Fruit fly (Drosophila melanogaster) whole organism, pupa: ENCODE results near the gene pall.

Experiments
- CG12605 ChIP-seq: fragments of 200-800 bp; sonication (Bioruptor generic); IDR thresholded peaks from 2 replicates; pipeline ENCODE4 v1.3.6; 2022; ENCODE audit warnings: missing biosample characterization, missing genetic modification characterization
- CG14655 ChIP-seq: fragments of 200-800 bp; sonication (Bioruptor generic); optimal IDR thresholded peaks from 3 replicates; lab custom pipeline; 2017; ENCODE audit warnings: mild to moderate bottlenecking, missing biosample characterization, missing genetic modification reagents, missing genetic modification characterization
- CG34367 ChIP-seq: fragments of 200-800 bp; sonication (Bioruptor generic); optimal IDR thresholded peaks from 2 replicates; lab custom pipeline; 2018; ENCODE audit warnings: missing biosample characterization, mild to moderate bottlenecking, missing genetic modification characterization
- CG4496 ChIP-seq: fragments of 200-800 bp; sonication (Bioruptor generic); IDR thresholded peaks from 3 replicates; pipeline ENCODE4 v1.3.6; 2022; ENCODE audit warnings: missing biosample characterization, missing genetic modification characterization
- CG8301 ChIP-seq: fragments of 200-800 bp; sonication (Bioruptor generic); optimal IDR thresholded peaks from 2 replicates; lab custom pipeline; 2018; ENCODE audit warnings: missing biosample characterization, mild to moderate bottlenecking, missing genetic modification characterization
- D1 ChIP-seq: fragments of 200-800 bp; sonication (Bioruptor generic); optimal IDR thresholded peaks from 2 replicates; lab custom pipeline; 2018; ENCODE audit warnings: missing biosample characterization, mild to moderate bottlenecking, missing genetic modification characterization, moderate library complexity
- EcR ChIP-seq: fragments of 200-800 bp; sonication (Bioruptor generic); optimal IDR thresholded peaks from 3 replicates; lab custom pipeline; 2019; ENCODE audit warnings: missing biosample characterization, missing genetic modification characterization, mild to moderate bottlenecking, moderate library complexity, missing genetic modification reagents
- Pif1B ChIP-seq: fragments of 200-800 bp; sonication (Bioruptor generic); optimal IDR thresholded peaks from 3 replicates; lab custom pipeline; 2016; ENCODE audit warnings: missing biosample characterization, missing genetic modification characterization
- rn ChIP-seq: fragments of 200-800 bp; sonication (Bioruptor generic); IDR thresholded peaks from 2 replicates; pipeline ENCODE4 v1.3.6; 2022; ENCODE audit warnings: missing biosample characterization, missing genetic modification characterization

- TF ChIP-seq rn (GFP tag; lab: Robert Waterston, UW), result no peak
- TF ChIP-seq Pif1B (GFP tag; lab: Kevin White, UChicago), result no peak
- TF ChIP-seq EcR (GFP tag; lab: Kevin White, UChicago), result no peak
- TF ChIP-seq D1, result no peak
- no peak for TF ChIP-seq CG14655 (GFP tag; lab: Kevin White, UChicago)
- TF ChIP-seq CG12605 (GFP tag; lab: Robert Waterston, UW), result no peak
- no peak for TF ChIP-seq CG34367 (tag; lab: Kevin White, UChicago)
- no peak for TF ChIP-seq CG4496 (GFP tag; lab: Robert Waterston, UW)
- no peak for TF ChIP-seq CG8301
Observed at dm6 chr3L:9465652-9466244, 21.8 kb downstream of the pall start.
